Fruit fly (Drosophila melanogaster) whole organism, embryonic: ENCODE data around the gene aru.

ENCODE experiments used
- ATbp ChIP-seq: fragments of 200-800 bp; sonication (Bioruptor generic); optimal IDR thresholded peaks from 2 replicates; lab custom pipeline; 2017; ENCODE audit warnings: missing biosample characterization, mild to moderate bottlenecking, missing genetic modification characterization, missing genetic modification reagents
- Abd-B ChIP-seq: fragments of 200-800 bp; sonication (Bioruptor generic); optimal IDR thresholded peaks from 2 replicates; lab custom pipeline; 2018; ENCODE audit warnings: missing biosample characterization, mild to moderate bottlenecking, missing genetic modification characterization, moderate library complexity
- B-H1 ChIP-seq: fragments of 200-800 bp; sonication (Bioruptor generic); IDR thresholded peaks from 3 replicates; pipeline ENCODE4 v1.3.6; 2022; ENCODE audit warnings: missing biosample characterization, missing genetic modification characterization
- BtbVII ChIP-seq: fragments of 200-800 bp; sonication (Bioruptor generic); optimal IDR thresholded peaks from 3 replicates; lab custom pipeline; 2017; ENCODE audit warnings: missing biosample characterization, mild to moderate bottlenecking, missing genetic modification characterization
- CG10209 ChIP-seq: fragments of 200-800 bp; sonication (Bioruptor generic); optimal IDR thresholded peaks from 3 replicates; lab custom pipeline; 2017; ENCODE audit warnings: missing biosample characterization, mild to moderate bottlenecking, missing genetic modification characterization, missing genetic modification reagents
- CG10267 ChIP-seq: fragments of 200-800 bp; sonication (Bioruptor generic); optimal IDR thresholded peaks from 2 replicates; lab custom pipeline; 2018; ENCODE audit warnings: missing biosample characterization, mild to moderate bottlenecking, missing genetic modification characterization, moderate library complexity
- CG10979 ChIP-seq: fragments of 200-800 bp; sonication (Bioruptor generic); optimal IDR thresholded peaks from 2 replicates; lab custom pipeline; 2018; ENCODE audit warnings: missing biosample characterization, mild to moderate bottlenecking, missing genetic modification characterization, moderate library complexity
- CG11504 ChIP-seq: fragments of 200-800 bp; sonication (Bioruptor generic); optimal IDR thresholded peaks from 3 replicates; lab custom pipeline; 2019; ENCODE audit warnings: missing biosample characterization, mild to moderate bottlenecking, missing genetic modification characterization, moderate library complexity
- CG12391 ChIP-seq: fragments of 200-800 bp; sonication (Bioruptor generic); optimal IDR thresholded peaks from 3 replicates; lab custom pipeline; 2018; ENCODE audit warnings: missing biosample characterization, mild to moderate bottlenecking, missing genetic modification characterization, moderate library complexity
- CG12659 ChIP-seq: fragments of 200-800 bp; sonication (Bioruptor generic); optimal IDR thresholded peaks from 3 replicates; lab custom pipeline; 2017; ENCODE audit warnings: mild to moderate bottlenecking, missing biosample characterization, missing genetic modification reagents, missing genetic modification characterization
- CG12942 ChIP-seq: fragments of 200-800 bp; sonication (Bioruptor generic); optimal IDR thresholded peaks from 3 replicates; lab custom pipeline; 2016; ENCODE audit warnings: missing biosample characterization, missing genetic modification characterization
- CG14014 ChIP-seq: fragments of 200-800 bp; sonication (Bioruptor generic); IDR thresholded peaks from 2 replicates; pipeline ENCODE4 v1.3.6; 2022; ENCODE audit warnings: missing biosample characterization, missing genetic modification characterization
- CG15479 ChIP-seq: fragments of 200-800 bp; sonication (Bioruptor generic); optimal IDR thresholded peaks from 3 replicates; lab custom pipeline; 2019; ENCODE audit warnings: missing biosample characterization, mild to moderate bottlenecking, missing genetic modification characterization, moderate library complexity
- CG17359 ChIP-seq: fragments of 200-800 bp; sonication (Bioruptor generic); optimal IDR thresholded peaks from 3 replicates; lab custom pipeline; 2018; ENCODE audit warnings: missing biosample characterization, mild to moderate bottlenecking, missing genetic modification characterization, moderate library complexity
- CG2712 ChIP-seq: fragments of 200-800 bp; optimal IDR thresholded peaks from 3 replicates; lab custom pipeline; 2019; ENCODE audit warnings: missing biosample characterization, mild to moderate bottlenecking, missing genetic modification characterization, moderate library complexity
- CG30403 ChIP-seq: fragments of 200-800 bp; sonication (Bioruptor generic); optimal IDR thresholded peaks from 3 replicates; lab custom pipeline; 2016; ENCODE audit warnings: missing biosample characterization, missing genetic modification characterization
- CG3838 ChIP-seq: fragments of 200-800 bp; sonication (Bioruptor generic); optimal IDR thresholded peaks from 3 replicates; lab custom pipeline; 2016; ENCODE audit warnings: missing biosample characterization, missing genetic modification characterization
- CG3847 ChIP-seq: fragments of 200-800 bp; sonication (Bioruptor generic); IDR thresholded peaks from 2 replicates; pipeline ENCODE4 v1.3.6; 2022; ENCODE audit warnings: missing biosample characterization, missing genetic modification characterization
- Dek ChIP-seq: fragments of 200-800 bp; sonication (Bioruptor generic); optimal IDR thresholded peaks from 3 replicates; lab custom pipeline; 2019; ENCODE audit warnings: missing biosample characterization, mild to moderate bottlenecking, missing genetic modification characterization, moderate library complexity
- Fer1 ChIP-seq: fragments of 200-800 bp; sonication (Bioruptor generic); optimal IDR thresholded peaks from 2 replicates; lab custom pipeline; 2017; ENCODE audit warnings: missing biosample characterization, mild to moderate bottlenecking, missing genetic modification characterization
- Gug ChIP-seq: fragments of 200-800 bp; sonication (Bioruptor generic); IDR thresholded peaks from 4 replicates; pipeline ENCODE4 v1.3.6; 2022; ENCODE audit warnings: missing biosample characterization, missing genetic modification characterization
- HHEX ChIP-seq: fragments of 200-800 bp; sonication (Bioruptor generic); optimal IDR thresholded peaks from 3 replicates; lab custom pipeline; 2017; ENCODE audit warnings: missing biosample characterization, mild to moderate bottlenecking, missing genetic modification characterization, missing genetic modification reagents
- Hmr ChIP-seq: fragments of 200-800 bp; sonication (Bioruptor generic); optimal IDR thresholded peaks from 3 replicates; lab custom pipeline; 2017; ENCODE audit warnings: mild to moderate bottlenecking, missing biosample characterization, missing genetic modification reagents, missing genetic modification characterization
- Hr51 ChIP-seq, 2 experiments: fragments of 200-800 bp; sonication (Bioruptor generic); optimal IDR thresholded peaks; 2 replicates in 1 of 2; 3 replicates in 1 of 2; lab custom pipeline; 2016 to 2018; ENCODE audit warnings: missing biosample characterization in 2 of 2, missing genetic modification characterization in 2 of 2, mild to moderate bottlenecking in 1 of 2, moderate library complexity in 1 of 2
- Hsf ChIP-seq: fragments of 200-800 bp; sonication (Bioruptor generic); optimal IDR thresholded peaks from 3 replicates; lab custom pipeline; 2016; ENCODE audit warnings: missing biosample characterization, missing genetic modification characterization
- NFAT ChIP-seq: fragments of 200-800 bp; sonication (Bioruptor generic); IDR thresholded peaks from 2 replicates; pipeline ENCODE4 v1.3.6; 2022; ENCODE audit warnings: missing biosample characterization, missing genetic modification characterization
- Nf-YB ChIP-seq: fragments of 200-800 bp; sonication (Bioruptor generic); optimal IDR thresholded peaks from 3 replicates; lab custom pipeline; 2019; ENCODE audit warnings: missing biosample characterization, mild to moderate bottlenecking, missing genetic modification characterization, moderate library complexity
- Oli ChIP-seq: fragments of 200-800 bp; sonication (Bioruptor generic); optimal IDR thresholded peaks from 2 replicates; lab custom pipeline; 2018; ENCODE audit warnings: missing biosample characterization, mild to moderate bottlenecking, missing genetic modification characterization, moderate library complexity
- Pdp1 ChIP-seq, 2 experiments: fragments of 200-800 bp; sonication (Bioruptor generic); optimal IDR thresholded peaks; 3 replicates each; lab custom pipeline; 2016; ENCODE audit warnings: missing biosample characterization in 2 of 2, missing genetic modification characterization in 2 of 2, mild to moderate bottlenecking in 1 of 2, moderate library complexity in 1 of 2
- Ssrp ChIP-seq: fragments of 200-800 bp; sonication (Bioruptor generic); optimal IDR thresholded peaks from 2 replicates; lab custom pipeline; 2018; ENCODE audit warnings: missing biosample characterization, mild to moderate bottlenecking, missing genetic modification characterization, moderate library complexity
- bcd ChIP-seq: fragments of 200-800 bp; sonication (Bioruptor generic); optimal IDR thresholded peaks from 2 replicates; lab custom pipeline; 2017; ENCODE audit warnings: missing biosample characterization, mild to moderate bottlenecking, missing genetic modification characterization
- crol ChIP-seq: fragments of 200-800 bp; sonication (Bioruptor generic); IDR thresholded peaks from 2 replicates; pipeline ENCODE4 v1.3.6; 2022; ENCODE audit warnings: missing biosample characterization, missing genetic modification characterization
- dpn ChIP-seq, 2 experiments: fragments of 200-800 bp; sonication (Bioruptor generic); optimal IDR thresholded peaks; 3 replicates each; lab custom pipeline; 2016; ENCODE audit warnings: missing biosample characterization in 2 of 2, missing genetic modification characterization in 2 of 2
- dysf ChIP-seq: fragments of 200-800 bp; sonication (Bioruptor generic); IDR thresholded peaks from 3 replicates; pipeline ENCODE4 v1.3.6; 2022; ENCODE audit warnings: missing biosample characterization, missing genetic modification characterization
- fd96Cb ChIP-seq: fragments of 200-800 bp; sonication (Bioruptor generic); optimal IDR thresholded peaks from 2 replicates; lab custom pipeline; 2018; ENCODE audit warnings: missing biosample characterization, mild to moderate bottlenecking, missing genetic modification characterization, moderate library complexity
- her ChIP-seq: fragments of 200-800 bp; sonication (Bioruptor generic); optimal IDR thresholded peaks from 2 replicates; lab custom pipeline; 2016; ENCODE audit warnings: missing biosample characterization, missing genetic modification characterization
- lab ChIP-seq: fragments of 200-800 bp; sonication (Bioruptor generic); optimal IDR thresholded peaks from 3 replicates; lab custom pipeline; 2017; ENCODE audit warnings: missing biosample characterization, missing genetic modification characterization, mild to moderate bottlenecking, moderate library complexity, missing genetic modification reagents
- lmd ChIP-seq: fragments of 200-800 bp; sonication (Bioruptor generic); IDR thresholded peaks from 2 replicates; pipeline ENCODE4 v1.3.6; 2022; ENCODE audit warnings: missing biosample characterization, missing genetic modification characterization
- nmo ChIP-seq: fragments of 200-800 bp; sonication (Bioruptor generic); optimal IDR thresholded peaks from 2 replicates; lab custom pipeline; 2018; ENCODE audit warnings: missing biosample characterization, mild to moderate bottlenecking, missing genetic modification characterization, moderate library complexity
- org-1 ChIP-seq: fragments of 200-800 bp; sonication (Bioruptor generic); optimal IDR thresholded peaks from 2 replicates; lab custom pipeline; 2017; ENCODE audit warnings: missing biosample characterization, missing genetic modification characterization
- p53 ChIP-seq: fragments of 200-800 bp; sonication (Bioruptor generic); optimal IDR thresholded peaks from 2 replicates; lab custom pipeline; 2016; ENCODE audit warnings: missing biosample characterization, missing genetic modification characterization
- phol ChIP-seq: fragments of 200-800 bp; sonication (Bioruptor generic); optimal IDR thresholded peaks from 3 replicates; lab custom pipeline; 2018; ENCODE audit warnings: missing biosample characterization, mild to moderate bottlenecking, missing genetic modification characterization, moderate library complexity
- row ChIP-seq: fragments of 200-800 bp; sonication (Bioruptor generic); IDR thresholded peaks from 3 replicates; pipeline ENCODE4 v1.3.6; 2022; ENCODE audit warnings: missing biosample characterization, missing genetic modification characterization
- scrt ChIP-seq: fragments of 200-800 bp; sonication (Bioruptor generic); optimal IDR thresholded peaks from 2 replicates; lab custom pipeline; 2018; ENCODE audit warnings: missing biosample characterization, mild to moderate bottlenecking, missing genetic modification characterization, moderate library complexity
- sens ChIP-seq: fragments of 200-800 bp; sonication (Bioruptor generic); peaks from one replicate; lab custom pipeline; 2016; ENCODE audit warnings: missing biosample characterization, missing genetic modification characterization
- sisA ChIP-seq: fragments of 200-800 bp; sonication (Bioruptor generic); IDR thresholded peaks from 2 replicates; pipeline ENCODE4 v1.3.6; 2022; ENCODE audit warnings: missing biosample characterization, missing genetic modification characterization
- slbo ChIP-seq: fragments of 200-800 bp; sonication (Bioruptor generic); IDR thresholded peaks from 2 replicates; pipeline ENCODE4 v1.3.6; 2022; ENCODE audit warnings: missing biosample characterization, missing genetic modification characterization
- stc ChIP-seq: fragments of 200-800 bp; sonication (Bioruptor generic); IDR thresholded peaks from 2 replicates; pipeline ENCODE4 v1.3.6; 2022; ENCODE audit warnings: missing biosample characterization, missing genetic modification characterization
- trem ChIP-seq: fragments of 200-800 bp; optimal IDR thresholded peaks from 3 replicates; lab custom pipeline; 2019; ENCODE audit warnings: missing biosample characterization, mild to moderate bottlenecking, missing genetic modification characterization, moderate library complexity

Gene aru

dm6 chr2L:892461-892860 lies 24.3 kb upstream of the aru start (continued):
- 0 out of 2 replicates have a peak, but pooled peaks have one; percentile 9 for TF ChIP-seq NFAT (GFP tag; lab: Robert Waterston, UW)
- peak; percentile 30 for TF ChIP-seq phol
- peak; percentile 15 for TF ChIP-seq CG10979 (tag; lab: Kevin White, UChicago)
- no peak for TF ChIP-seq Nf-YB
- TF ChIP-seq CG2712 (tag; lab: Kevin White, UChicago) = peak; percentile 21
- peak; percentile 26 for TF ChIP-seq BtbVII
- peak; percentile 64 for TF ChIP-seq CG11504 (tag; lab: Kevin White, UChicago)
- TF ChIP-seq CG15479 (GFP tag; lab: Kevin White, UChicago) = no peak
- peak; percentile 36 for TF ChIP-seq Dek (tag; lab: Kevin White, UChicago)
- peak; percentile 53 for TF ChIP-seq Hmr (GFP tag; lab: Kevin White, UChicago)
- TF ChIP-seq org-1 (GFP tag; lab: Kevin White, UChicago) = peak; percentile 16
- peak; percentile 47 for TF ChIP-seq scrt
- no peak for TF ChIP-seq CG3838 (GFP tag; lab: Kevin White, UChicago)
- no peak for TF ChIP-seq trem
- TF ChIP-seq Fer1 (GFP tag; lab: Kevin White, UChicago) = peak; percentile 52
- TF ChIP-seq lmd (GFP tag; lab: Robert Waterston, UW) = peak; percentile 30
- no peak for TF ChIP-seq CG30403 (GFP tag; lab: Kevin White, UChicago)
- TF ChIP-seq lab (GFP tag; lab: Kevin White, UChicago) = peak; percentile 79
- no peak for TF ChIP-seq p53 (GFP tag; lab: Kevin White, UChicago)
- TF ChIP-seq sens = peak; percentile 72
- TF ChIP-seq B-H1 (GFP tag; lab: Robert Waterston, UW) = peak; percentile 24; the same call in 1 of the 3 replicates
- TF ChIP-seq slbo = peak; percentile 44; the same call in 1 of the 2 replicates
- TF ChIP-seq dysf (GFP tag; lab: Robert Waterston, UW) = 0 out of 3 replicates have a peak, but pooled peaks have one; percentile 9
- TF ChIP-seq CG17359 (tag; lab: Kevin White, UChicago) = peak; percentile 49
- peak; percentile 37 for TF ChIP-seq Abd-B
- TF ChIP-seq dpn (GFP tag; optimal IDR thresholded peaks at IDR 0.05; lab: Kevin White, UChicago) = peak; percentile 7 to 32
- TF ChIP-seq CG10209 = peak; percentile 25
- TF ChIP-seq Gug = peak; percentile 45; the same call in 2 of the 4 replicates
- 0 out of 2 replicates have a peak, but pooled peaks have one; percentile 34 for TF ChIP-seq CG3847 (GFP tag; lab: Robert Waterston, UW)
- peak; percentile 50; the same call in 1 of the 2 replicates for TF ChIP-seq stc (GFP tag; lab: Robert Waterston, UW)
- peak; percentile 10 for TF ChIP-seq CG12942
- TF ChIP-seq ATbp = peak; percentile 32
- peak; percentile 29 for TF ChIP-seq CG12391 (tag; lab: Kevin White, UChicago)
- peak; percentile 37 for TF ChIP-seq her (GFP tag; lab: Kevin White, UChicago)
- TF ChIP-seq Hr51 (GFP tag; optimal IDR thresholded peaks at IDR 0.05; lab: Kevin White, UChicago) = peak in 1 of 2 experiments; percentile 43
- peak; percentile 15 for TF ChIP-seq CG10267 (tag; lab: Kevin White, UChicago)
- peak; percentile 8 for TF ChIP-seq Oli (tag; lab: Kevin White, UChicago)
- no peak for TF ChIP-seq Ssrp (tag; lab: Kevin White, UChicago)
- peak in 1 of 2 experiments; percentile 3 for TF ChIP-seq Pdp1 (GFP tag; optimal IDR thresholded peaks at IDR 0.05; lab: Kevin White, UChicago)
- TF ChIP-seq Hsf (GFP tag; lab: Kevin White, UChicago) = peak; percentile 2
- no peak for TF ChIP-seq crol
- TF ChIP-seq CG12659 (GFP tag; lab: Kevin White, UChicago) = peak; percentile 15
- peak; percentile 9 for TF ChIP-seq HHEX (GFP tag; lab: Kevin White, UChicago)
- peak; percentile 39; the same call in 1 of the 2 replicates for TF ChIP-seq sisA
- TF ChIP-seq CG14014 (GFP tag; lab: Robert Waterston, UW) = peak; percentile 36; the same call in 1 of the 2 replicates
- TF ChIP-seq nmo (GFP tag; lab: Kevin White, UChicago) = peak; percentile 16
- peak; percentile 51; the same call in 2 of the 3 replicates for TF ChIP-seq row
- peak; percentile 34 for TF ChIP-seq bcd (GFP tag; lab: Kevin White, UChicago)
- peak; percentile 28 for TF ChIP-seq fd96Cb (tag; lab: Kevin White, UChicago)
